Worm (Caenorhabditis elegans) whole organism, mixed stage, embryonic: ENCODE data around the gene rbf-1.

ENCODE experiments used
- bed-3 ChIP-seq: fragments of 200-800 bp; sonication (Bioruptor generic); optimal IDR thresholded peaks from 3 replicates; lab custom pipeline; 2018; ENCODE audit warnings: mild to moderate bottlenecking, missing genetic modification characterization, moderate library complexity, missing compliant biosample characterization
- blmp-1 ChIP-seq: fragments of 150-350 bp; optimal IDR thresholded peaks from 2 replicates; lab custom pipeline; 2014; ENCODE audit warnings: missing biosample characterization, missing genetic modification characterization
- ceh-43 ChIP-seq: fragments of 200-800 bp; sonication (Bioruptor generic); optimal IDR thresholded peaks from 2 replicates; lab custom pipeline; 2018; ENCODE audit warnings: mild to moderate bottlenecking, missing genetic modification characterization, moderate library complexity, missing compliant biosample characterization
- ceh-83 ChIP-seq: fragments of 200-800 bp; sonication (Bioruptor generic); optimal IDR thresholded peaks from 2 replicates; lab custom pipeline; 2018; ENCODE audit warnings: mild to moderate bottlenecking, missing genetic modification characterization, missing compliant biosample characterization
- ces-1 ChIP-seq: fragments of 150-350 bp; optimal IDR thresholded peaks from 2 replicates; lab custom pipeline; 2014; ENCODE audit warnings: missing biosample characterization, missing genetic modification reagents, missing genetic modification characterization
- cnd-1 ChIP-seq: fragments of 200-800 bp; sonication (Bioruptor generic); optimal IDR thresholded peaks from 2 replicates; lab custom pipeline; 2018; ENCODE audit warnings: mild to moderate bottlenecking, missing genetic modification characterization, missing compliant biosample characterization
- elt-1 ChIP-seq: sonication (generic microtip); optimal IDR thresholded peaks from 2 replicates; lab custom pipeline; 2017; ENCODE audit warnings: missing genetic modification characterization, mild to moderate bottlenecking, missing compliant biosample characterization, antibody characterized with exemption, moderate library complexity, borderline replicate concordance; ENCODE audit not compliant: insufficient read depth
- elt-3 ChIP-seq: fragments of 150-350 bp; optimal IDR thresholded peaks from 2 replicates; lab custom pipeline; 2014; ENCODE audit warnings: missing biosample characterization, missing genetic modification characterization
- flh-1 ChIP-seq: fragments of 200-800 bp; sonication (Bioruptor generic); optimal IDR thresholded peaks from 2 replicates; lab custom pipeline; 2018; ENCODE audit warnings: mild to moderate bottlenecking, missing genetic modification characterization, moderate library complexity, missing compliant biosample characterization
- ham-2 ChIP-seq: fragments of 200-800 bp; sonication (Bioruptor generic); optimal IDR thresholded peaks from 2 replicates; lab custom pipeline; 2018; ENCODE audit warnings: mild to moderate bottlenecking, missing genetic modification characterization, missing compliant biosample characterization
- hlh-1 ChIP-seq: fragments of 150-350 bp; optimal IDR thresholded peaks from 2 replicates; lab custom pipeline; 2014; ENCODE audit warnings: missing biosample characterization, missing genetic modification reagents, missing genetic modification characterization
- lin-13 ChIP-seq: fragments of 150-350 bp; optimal IDR thresholded peaks from 2 replicates; lab custom pipeline; 2014; ENCODE audit warnings: missing biosample characterization, missing genetic modification characterization
- lin-32 ChIP-seq: fragments of 200-800 bp; sonication (Bioruptor generic); optimal IDR thresholded peaks from 2 replicates; lab custom pipeline; 2018; ENCODE audit warnings: mild to moderate bottlenecking, missing genetic modification characterization, missing compliant biosample characterization
- lsy-2 ChIP-seq: fragments of 150-350 bp; optimal IDR thresholded peaks from 2 replicates; lab custom pipeline; 2014; ENCODE audit warnings: missing biosample characterization, missing genetic modification characterization
- mab-5 ChIP-seq: fragments of 150-350 bp; optimal IDR thresholded peaks from 2 replicates; lab custom pipeline; 2014; ENCODE audit warnings: missing biosample characterization, missing genetic modification characterization
- mep-1 ChIP-seq: fragments of 150-350 bp; optimal IDR thresholded peaks from 2 replicates; lab custom pipeline; 2017; ENCODE audit warnings: missing biosample characterization, missing genetic modification reagents, missing genetic modification characterization, inconsistent platforms
- nhr-12 ChIP-seq: fragments of 150-350 bp; optimal IDR thresholded peaks from 2 replicates; lab custom pipeline; 2014; ENCODE audit warnings: missing biosample characterization, missing genetic modification characterization
- nhr-2 ChIP-seq: fragments of 150-350 bp; optimal IDR thresholded peaks from 2 replicates; lab custom pipeline; 2014; ENCODE audit warnings: missing biosample characterization, missing genetic modification characterization
- nhr-28 ChIP-seq: fragments of 150-350 bp; optimal IDR thresholded peaks from 2 replicates; lab custom pipeline; 2014; ENCODE audit warnings: missing biosample characterization, missing genetic modification characterization
- nhr-76 ChIP-seq: sonication (generic microtip); optimal IDR thresholded peaks from 2 replicates; lab custom pipeline; 2017; ENCODE audit warnings: missing biosample characterization, missing genetic modification characterization
- sem-2 ChIP-seq: fragments of 200-800 bp; sonication (Bioruptor generic); optimal IDR thresholded peaks from 2 replicates; lab custom pipeline; 2018; ENCODE audit warnings: mild to moderate bottlenecking, missing genetic modification characterization, missing compliant biosample characterization
- snpc-4 ChIP-seq: fragments of 150-350 bp; optimal IDR thresholded peaks from 2 replicates; lab custom pipeline; 2014; ENCODE audit warnings: missing biosample characterization, missing genetic modification characterization
- sptf-1 ChIP-seq: sonication (generic microtip); optimal IDR thresholded peaks from 2 replicates; lab custom pipeline; 2017; ENCODE audit warnings: mild to moderate bottlenecking, missing genetic modification characterization, moderate library complexity, missing compliant biosample characterization
- unc-120 ChIP-seq: sonication (generic microtip); optimal IDR thresholded peaks from 2 replicates; lab custom pipeline; 2017; ENCODE audit warnings: missing genetic modification characterization, missing compliant biosample characterization; ENCODE audit not compliant: poor library complexity, severe bottlenecking
- unc-39 ChIP-seq: fragments of 150-350 bp; optimal IDR thresholded peaks from 2 replicates; lab custom pipeline; 2014; ENCODE audit warnings: missing biosample characterization, missing genetic modification characterization
- unc-62 ChIP-seq: fragments of 150-350 bp; optimal IDR thresholded peaks from 2 replicates; lab custom pipeline; 2014; ENCODE audit warnings: missing biosample characterization, missing genetic modification reagents, missing genetic modification characterization
- zip-8 ChIP-seq: fragments of 150-350 bp; optimal IDR thresholded peaks from 2 replicates; lab custom pipeline; 2014; ENCODE audit warnings: missing biosample characterization, missing genetic modification characterization
- ztf-11 ChIP-seq: fragments of 150-350 bp; optimal IDR thresholded peaks from 2 replicates; lab custom pipeline; 2014; ENCODE audit warnings: missing biosample characterization, missing genetic modification characterization

The rbf-1 gene

DNA sequence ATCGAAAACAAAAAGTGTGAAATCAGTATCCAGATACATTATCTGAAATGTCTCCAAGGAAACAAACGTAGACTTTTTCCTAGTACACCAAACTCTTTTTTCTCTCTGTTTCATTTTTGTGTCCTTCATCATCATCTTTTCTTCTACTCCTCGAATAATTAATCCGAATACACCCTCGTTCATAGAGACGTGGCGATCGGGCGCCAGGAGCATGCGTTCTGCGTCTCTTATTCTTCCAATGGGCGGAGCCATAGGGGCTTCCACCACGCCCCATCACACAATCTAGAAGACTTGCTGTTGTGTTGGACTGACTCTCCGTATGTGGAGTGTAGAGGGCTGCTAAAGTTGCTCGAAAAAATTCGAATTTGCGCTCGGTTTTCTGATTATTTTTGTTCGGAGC is at the start of gene rbf-1:
TSS of gene rbf-1 (plus strand) at position 301 of the 400 bp plus-strand sequence.
- TF ChIP-seq nhr-12 (tag; lab: Kevin White, UChicago) (no peak), unc-120 (no peak), mep-1 (no peak), sptf-1 (tag; lab: Kevin White, UChicago) (no peak), blmp-1 (tag; lab: Kevin White, UChicago) (no peak), unc-62 (GFP tag; lab: Kevin White, UChicago) (no peak), bed-3 (no peak), flh-1 (GFP tag; lab: Kevin White, UChicago) (no peak), sem-2 (no peak), lsy-2 (tag; lab: Kevin White, UChicago) (no peak), elt-1 (tag; lab: Kevin White, UChicago) (no peak), zip-8 (tag; lab: Kevin White, UChicago) (no peak), ces-1 (GFP tag; lab: Kevin White, UChicago) (no peak), ceh-43 (GFP tag; lab: Kevin White, UChicago) (no peak), ham-2 (GFP tag; lab: Kevin White, UChicago) (no peak), nhr-2 (tag; lab: Kevin White, UChicago) (no peak), snpc-4 (tag; lab: Kevin White, UChicago) (no peak), cnd-1 (tag; lab: Kevin White, UChicago) (no peak), lin-32 (GFP tag; lab: Kevin White, UChicago) (no peak)
- TF ChIP-seq, all 35 proteins: peak for 0

DNA sequence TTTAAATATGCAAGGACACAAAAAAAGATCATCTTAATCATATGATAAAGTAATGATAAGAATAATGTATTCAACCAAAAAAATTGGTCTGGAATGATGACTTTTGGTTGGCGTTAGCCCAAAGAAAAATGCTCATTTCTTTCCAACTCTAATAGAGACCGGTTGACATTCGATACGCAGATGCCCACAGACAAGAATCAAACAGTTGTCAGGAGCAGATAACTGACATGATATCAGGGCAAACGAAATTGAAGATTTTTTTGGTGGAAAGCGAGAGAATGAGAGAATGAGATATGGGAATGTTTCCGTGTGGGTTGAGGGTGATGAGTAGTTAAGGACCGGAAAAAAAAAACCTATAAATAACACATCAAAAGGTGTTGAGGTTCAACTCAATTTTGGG is 36.5 kb upstream of the rbf-1 start:
- TF ChIP-seq mab-5 (tag; lab: Kevin White, UChicago) (no peak), blmp-1 (tag; lab: Kevin White, UChicago) (no peak), ztf-11 (tag; lab: Kevin White, UChicago) (no peak), lin-13 (no peak), bed-3 (no peak), hlh-1 (tag; lab: Kevin White, UChicago) (peak; percentile 75), cnd-1 (tag; lab: Kevin White, UChicago) (no peak), sem-2 (no peak), unc-62 (GFP tag; lab: Kevin White, UChicago) (peak; percentile 50), sptf-1 (tag; lab: Kevin White, UChicago) (no peak), nhr-2 (tag; lab: Kevin White, UChicago) (no peak), nhr-28 (tag; lab: Kevin White, UChicago) (no peak), flh-1 (GFP tag; lab: Kevin White, UChicago) (no peak)

ce11 chrIII:6645305-6645704 is 30.3 kb upstream of the rbf-1 start:
- no peak for TF ChIP-seq lin-32 (GFP tag; lab: Kevin White, UChicago)
- no peak for TF ChIP-seq bed-3
- TF ChIP-seq ces-1 (GFP tag; lab: Kevin White, UChicago) = peak; percentile 79

ce11 chrIII:6646898-6647297 is 28.7 kb upstream of the rbf-1 start:
- no peak for TF ChIP-seq ceh-83
- TF ChIP-seq lin-13 = no peak
- peak; percentile 75 for TF ChIP-seq ces-1 (GFP tag; lab: Kevin White, UChicago)
- no peak for TF ChIP-seq nhr-76 (tag; lab: Kevin White, UChicago)

DNA sequence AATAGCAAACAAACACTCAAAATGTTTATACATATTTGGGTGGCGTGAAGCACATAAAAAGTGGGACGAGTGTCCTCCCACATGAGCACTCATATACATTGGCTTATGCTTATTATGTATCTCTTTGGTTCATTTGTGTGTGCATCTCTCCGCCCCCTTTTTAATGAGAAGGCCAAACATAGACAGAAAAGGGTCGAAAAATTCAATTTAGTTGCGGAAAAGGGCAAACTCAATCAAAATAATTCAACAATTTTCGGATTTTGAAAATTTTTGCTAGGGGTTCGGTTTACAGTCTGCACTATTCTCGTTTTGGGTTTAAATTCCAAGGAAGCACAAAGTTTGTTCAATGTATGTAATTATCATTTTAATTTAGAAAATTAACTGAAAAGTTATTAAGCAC is 28.0 kb upstream of the rbf-1 start:
- TF ChIP-seq nhr-2 (tag; lab: Kevin White, UChicago) (no peak), elt-1 (tag; lab: Kevin White, UChicago) (no peak), sptf-1 (tag; lab: Kevin White, UChicago) (no peak), ces-1 (GFP tag; lab: Kevin White, UChicago) (peak; percentile 83)

ce11 chrIII:6651983-6652382 is 23.6 kb upstream of the rbf-1 start, which contains the start of gene pdfr-1:
TSS of gene pdfr-1 (minus strand) at chrIII:6652083.
- TF ChIP-seq elt-3 (tag; lab: Kevin White, UChicago) (no peak), zip-8 (tag; lab: Kevin White, UChicago) (no peak), unc-39 (tag; lab: Kevin White, UChicago) (no peak)
